5 fruit fly cellular contexts compared by ENCODE assay signal in the genomic region with DNA sequence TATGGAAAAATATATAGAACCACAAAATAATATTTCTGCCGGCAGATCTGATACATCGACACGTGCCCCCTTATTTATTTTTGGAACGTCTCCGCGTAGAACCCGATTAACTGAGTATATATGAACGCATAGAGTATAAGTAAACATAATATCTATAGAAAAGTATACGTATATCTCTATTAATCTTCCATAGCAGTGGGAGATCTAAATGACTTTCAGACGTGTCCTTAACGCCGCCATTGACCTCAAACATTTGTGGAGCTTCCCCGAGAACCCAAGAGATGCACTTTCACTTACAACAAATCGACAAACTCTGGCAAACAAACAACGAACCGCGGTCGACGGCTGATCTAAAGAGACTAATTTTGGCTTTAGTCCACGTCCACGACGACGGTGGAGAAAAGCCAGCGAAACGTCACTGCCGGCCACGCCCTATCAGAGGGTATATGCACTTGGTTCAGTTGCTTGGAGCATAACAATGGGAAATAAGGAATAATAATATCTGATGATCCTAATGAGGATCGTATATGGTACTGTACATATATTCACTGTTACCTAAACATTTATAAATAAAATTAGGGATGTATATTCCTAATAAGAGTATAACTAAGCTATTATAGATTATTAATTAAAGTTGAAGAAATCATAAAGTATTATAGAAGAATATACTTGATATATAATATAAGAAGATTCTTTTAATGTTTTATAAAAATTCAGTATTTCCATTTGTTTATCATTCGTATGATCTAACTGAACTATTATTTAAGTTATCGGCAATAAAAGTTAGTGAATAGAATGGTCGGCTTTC.
TF ChIP-seq lines count a peak whose summit lies in the region.

A gene (minus strand): TSS at position 364 of the 808 bp plus-strand sequence.

- no peak for TF ChIP-seq CTCF in whole organism, embryonic (GFP tag; optimal IDR thresholded peaks at IDR 0.05; lab: Kevin White, UChicago)

TF ChIP-seq in whole organism, adult, 20 proteins besides CTCF, POLR2A, EP300 and RAD21 (continues in another document):
- TF ChIP-seq CG14711 (tag; optimal IDR thresholded peaks at IDR 0.05; lab: Kevin White, UChicago) (peak; percentile 36), Hr96 (GFP tag; optimal IDR thresholded peaks at IDR 0.05; lab: Kevin White, UChicago) (peak; percentile 26), Mnt (GFP tag; optimal IDR thresholded peaks at IDR 0.05; lab: Kevin White, UChicago) (peak; percentile 54), CG11617 (GFP tag; optimal IDR thresholded peaks at IDR 0.05; lab: Kevin White, UChicago) (peak; percentile 89), cnc (optimal IDR thresholded peaks at IDR 0.05; lab: Kevin White, UChicago) (no peak), toe (GFP tag; optimal IDR thresholded peaks at IDR 0.05; lab: Kevin White, UChicago) (no peak), CG5204 (GFP tag; optimal IDR thresholded peaks at IDR 0.05; lab: Kevin White, UChicago) (peak; percentile 30), Clk (GFP tag; optimal IDR thresholded peaks at IDR 0.05; lab: Kevin White, UChicago) (no peak), Crg-1 (GFP tag; optimal IDR thresholded peaks at IDR 0.05; lab: Kevin White, UChicago) (no peak), cic (GFP tag; optimal IDR thresholded peaks at IDR 0.05; lab: Kevin White, UChicago) (peak; percentile 12), bab1 (GFP tag; optimal IDR thresholded peaks at IDR 0.05; lab: Kevin White, UChicago) (peak; percentile 33), kay (GFP tag; lab: Kevin White, UChicago; ENCODE audit: borderline replicate concordance) (peak; percentile 39), CG1620 (GFP tag; optimal IDR thresholded peaks at IDR 0.05; lab: Kevin White, UChicago) (peak; percentile 30), tj (GFP tag; optimal IDR thresholded peaks at IDR 0.05; lab: Kevin White, UChicago) (peak; percentile 47), CG12768 (GFP tag; optimal IDR thresholded peaks at IDR 0.05; lab: Kevin White, UChicago) (no peak), ovo (GFP tag; optimal IDR thresholded peaks at IDR 0.05; lab: Kevin White, UChicago) (peak; percentile 45)

TF ChIP-seq in whole organism, embryonic, 481 proteins besides CTCF, POLR2A, EP300 and RAD21 (continues in another document):
- no peak for TF ChIP-seq so (GFP tag; IDR thresholded peaks at IDR 0.05; lab: Robert Waterston, UW)
- TF ChIP-seq tll (GFP tag; optimal IDR thresholded peaks at IDR 0.05; lab: Kevin White, UChicago), result no peak
- TF ChIP-seq NFAT (GFP tag; IDR thresholded peaks at IDR 0.05; lab: Robert Waterston, UW), result peak; percentile 54
- TF ChIP-seq Side (GFP tag; optimal IDR thresholded peaks at IDR 0.05; lab: Kevin White, UChicago), result no peak
- TF ChIP-seq Dip3 (GFP tag; optimal IDR thresholded peaks at IDR 0.05; lab: Kevin White, UChicago), result no peak
- peak; percentile 30; the same call in 1 of the 2 replicates for TF ChIP-seq Xrp1 (GFP tag; IDR thresholded peaks at IDR 0.05; lab: Robert Waterston, UW)
- TF ChIP-seq Drgx (GFP tag; IDR thresholded peaks at IDR 0.05; lab: Robert Waterston, UW), result no peak
- TF ChIP-seq CG6791 (GFP tag; IDR thresholded peaks at IDR 0.05; lab: Robert Waterston, UW; ENCODE audit: partially characterized antibody), result no peak; the same call in 2 of the 3 replicates
- TF ChIP-seq BEAF-32 (GFP tag; optimal IDR thresholded peaks at IDR 0.05; lab: Kevin White, UChicago), result no peak
- TF ChIP-seq CG10979 (tag; optimal IDR thresholded peaks at IDR 0.05; lab: Kevin White, UChicago), result peak; percentile 69
- TF ChIP-seq CG30403 (GFP tag; optimal IDR thresholded peaks at IDR 0.05; lab: Kevin White, UChicago), result peak; percentile 85
- TF ChIP-seq sc (optimal IDR thresholded peaks at IDR 0.05; lab: Kevin White, UChicago), result no peak
- peak; percentile 39 for TF ChIP-seq sc (GFP tag; optimal IDR thresholded peaks at IDR 0.05; lab: Kevin White, UChicago)
- peak; percentile 4 for TF ChIP-seq CG13296 (GFP tag; optimal IDR thresholded peaks at IDR 0.05; lab: Kevin White, UChicago)
- no peak for TF ChIP-seq CG13287 (GFP tag; IDR thresholded peaks at IDR 0.05; lab: Robert Waterston, UW; ENCODE audit: partially characterized antibody)
- no peak for TF ChIP-seq CG8089 (GFP tag; optimal IDR thresholded peaks at IDR 0.05; lab: Kevin White, UChicago)

TF ChIP-seq in whole organism, prepupa, 60 proteins besides CTCF, POLR2A, EP300 and RAD21 (continues in another document):
- TF ChIP-seq achi (GFP tag; optimal IDR thresholded peaks at IDR 0.05; lab: Kevin White, UChicago) (peak; percentile 80), Gug (GFP tag; IDR thresholded peaks at IDR 0.05; lab: Robert Waterston, UW) (peak; percentile 46; the same call in 1 of the 2 replicates), CG15336 (GFP tag; IDR thresholded peaks at IDR 0.05; lab: Robert Waterston, UW) (peak; percentile 39; the same call in 1 of the 2 replicates), CG3032 (tag; optimal IDR thresholded peaks at IDR 0.05; lab: Kevin White, UChicago) (peak; percentile 77), CG11762 (GFP tag; optimal IDR thresholded peaks at IDR 0.05; lab: Kevin White, UChicago; ENCODE audit: insufficient read depth) (peak; percentile 52), cyc (GFP tag; optimal IDR thresholded peaks at IDR 0.05; lab: Kevin White, UChicago) (peak; percentile 57), lz (GFP tag; optimal IDR thresholded peaks at IDR 0.05; lab: Kevin White, UChicago) (peak; percentile 54), CG6163 (GFP tag; IDR thresholded peaks at IDR 0.05; lab: Robert Waterston, UW) (peak; percentile 53), Hr4 (GFP tag; optimal IDR thresholded peaks at IDR 0.05; lab: Kevin White, UChicago) (peak; percentile 56), Eip75B (GFP tag; optimal IDR thresholded peaks at IDR 0.05; lab: Kevin White, UChicago) (peak; percentile 12), CG8319 (GFP tag; optimal IDR thresholded peaks at IDR 0.05; lab: Kevin White, UChicago) (peak; percentile 50), CG6854 (GFP tag; optimal IDR thresholded peaks at IDR 0.05; lab: Kevin White, UChicago) (no peak), spab (GFP tag; optimal IDR thresholded peaks at IDR 0.05; lab: Kevin White, UChicago) (peak; percentile 74), OdsH (GFP tag; optimal IDR thresholded peaks at IDR 0.05; lab: Kevin White, UChicago) (peak; percentile 66), CG7368 (GFP tag; optimal IDR thresholded peaks at IDR 0.05; lab: Kevin White, UChicago) (peak; percentile 41), Eip93F (GFP tag; optimal IDR thresholded peaks at IDR 0.05; lab: Kevin White, UChicago) (peak; percentile 20)

TF ChIP-seq in whole organism, pupa, 21 proteins besides CTCF, POLR2A, EP300 and RAD21 (continues in another document):
- peak; percentile 49; the same call in 1 of the 3 replicates for TF ChIP-seq fd96Ca (GFP tag; IDR thresholded peaks at IDR 0.05; lab: Robert Waterston, UW)
- no peak; the same call in 1 of the 2 replicates for TF ChIP-seq CG12605 (GFP tag; IDR thresholded peaks at IDR 0.05; lab: Robert Waterston, UW)
- no peak for TF ChIP-seq CG10348 (GFP tag; IDR thresholded peaks at IDR 0.05; lab: Robert Waterston, UW)
- TF ChIP-seq CG8301 (tag; optimal IDR thresholded peaks at IDR 0.05; lab: Kevin White, UChicago), result peak; percentile 74
- TF ChIP-seq D1 (tag; optimal IDR thresholded peaks at IDR 0.05; lab: Kevin White, UChicago), result peak; percentile 46
- peak; percentile 30 for TF ChIP-seq CG17806 (tag; optimal IDR thresholded peaks at IDR 0.05; lab: Kevin White, UChicago)
- peak; percentile 57 for TF ChIP-seq CG34367 (tag; optimal IDR thresholded peaks at IDR 0.05; lab: Kevin White, UChicago)
- no peak for TF ChIP-seq CG32121 (GFP tag; IDR thresholded peaks at IDR 0.05; lab: Robert Waterston, UW)
- peak; percentile 52 for TF ChIP-seq CG4496 (GFP tag; IDR thresholded peaks at IDR 0.05; lab: Robert Waterston, UW)
- TF ChIP-seq gl (tag; optimal IDR thresholded peaks at IDR 0.05; lab: Kevin White, UChicago), result no peak
- peak; percentile 51 for TF ChIP-seq EcR (GFP tag; optimal IDR thresholded peaks at IDR 0.05; lab: Kevin White, UChicago)
- TF ChIP-seq Pif1B (GFP tag; optimal IDR thresholded peaks at IDR 0.05; lab: Kevin White, UChicago), result no peak
- TF ChIP-seq CG9948 (tag; optimal IDR thresholded peaks at IDR 0.05; lab: Kevin White, UChicago), result peak; percentile 70
- peak; percentile 85 for TF ChIP-seq CG8159 (tag; optimal IDR thresholded peaks at IDR 0.05; lab: Kevin White, UChicago)
- no peak for TF ChIP-seq rn (GFP tag; IDR thresholded peaks at IDR 0.05; lab: Robert Waterston, UW)
- peak; percentile 51 for TF ChIP-seq CG13204 (GFP tag; optimal IDR thresholded peaks at IDR 0.05; lab: Kevin White, UChicago)
- TF ChIP-seq CG15710 (tag; optimal IDR thresholded peaks at IDR 0.05; lab: Kevin White, UChicago), result peak; percentile 75
- TF ChIP-seq CG14655 (GFP tag; optimal IDR thresholded peaks at IDR 0.05; lab: Kevin White, UChicago), result peak; percentile 90
- no peak for TF ChIP-seq Ets98B (GFP tag; IDR thresholded peaks at IDR 0.05; lab: Robert Waterston, UW)

TF ChIP-seq in whole organism, wandering third instar larva, 38 proteins besides CTCF, POLR2A, EP300 and RAD21 (continues in another document):
- TF ChIP-seq Hr78 (GFP tag; optimal IDR thresholded peaks at IDR 0.05; lab: Kevin White, UChicago), result no peak
- TF ChIP-seq fru (GFP tag; optimal IDR thresholded peaks at IDR 0.05; lab: Kevin White, UChicago), result peak; percentile 27
- no peak for TF ChIP-seq Rel (GFP tag; optimal IDR thresholded peaks at IDR 0.05; lab: Kevin White, UChicago)
- TF ChIP-seq Rel (tag; optimal IDR thresholded peaks at IDR 0.05; lab: Kevin White, UChicago), result peak; percentile 46
- peak; percentile 71 for TF ChIP-seq OdsH (GFP tag; optimal IDR thresholded peaks at IDR 0.05; lab: Kevin White, UChicago)
- no peak for TF ChIP-seq dsf (GFP tag; optimal IDR thresholded peaks at IDR 0.05; lab: Kevin White, UChicago; ENCODE audit: borderline replicate concordance)
- no peak for TF ChIP-seq N (GFP tag; optimal IDR thresholded peaks at IDR 0.05; lab: Kevin White, UChicago)
- TF ChIP-seq Jra (GFP tag; optimal IDR thresholded peaks at IDR 0.05; lab: Kevin White, UChicago), result no peak
- TF ChIP-seq GATAd (GFP tag; optimal IDR thresholded peaks at IDR 0.05; lab: Kevin White, UChicago), result no peak
- no peak for TF ChIP-seq Myc (optimal IDR thresholded peaks at IDR 0.05; lab: Kevin White, UChicago)
- no peak for TF ChIP-seq pan (optimal IDR thresholded peaks at IDR 0.05; lab: Kevin White, UChicago)
- TF ChIP-seq sage (GFP tag; optimal IDR thresholded peaks at IDR 0.05; lab: Kevin White, UChicago), result no peak
- TF ChIP-seq CG9705 (GFP tag; optimal IDR thresholded peaks at IDR 0.05; lab: Kevin White, UChicago), result no peak
- TF ChIP-seq Abd-B (GFP tag; optimal IDR thresholded peaks at IDR 0.05; lab: Kevin White, UChicago), result no peak
- TF ChIP-seq Dfd (GFP tag; optimal IDR thresholded peaks at IDR 0.05; lab: Kevin White, UChicago), result no peak
- TF ChIP-seq Sp1 (GFP tag; optimal IDR thresholded peaks at IDR 0.05; lab: Kevin White, UChicago), result peak; percentile 82
- TF ChIP-seq brk (GFP tag; optimal IDR thresholded peaks at IDR 0.05; lab: Kevin White, UChicago), result no peak
- peak; percentile 45 for TF ChIP-seq h (GFP tag; optimal IDR thresholded peaks at IDR 0.05; lab: Kevin White, UChicago)
- TF ChIP-seq dmrt93B (GFP tag; optimal IDR thresholded peaks at IDR 0.05; lab: Kevin White, UChicago), result peak; percentile 74
- no peak for TF ChIP-seq Mio (GFP tag; optimal IDR thresholded peaks at IDR 0.05; lab: Kevin White, UChicago)
- TF ChIP-seq ey (GFP tag; optimal IDR thresholded peaks at IDR 0.05; lab: Kevin White, UChicago), result peak; percentile 16
